Fruit fly (Drosophila melanogaster) whole organism, pupa: ENCODE data around the gene CG34376.
A peak's percentile ranks its signal among the peaks of the same experiment; 100 is the strongest.

Experiments
- CG10348 ChIP-seq: fragments of 200-800 bp; sonication (Bioruptor generic); IDR thresholded peaks from 2 replicates; pipeline ENCODE4 v1.3.6; 2022; ENCODE audit warnings: missing biosample characterization, missing genetic modification characterization
- CG12605 ChIP-seq: fragments of 200-800 bp; sonication (Bioruptor generic); IDR thresholded peaks from 2 replicates; pipeline ENCODE4 v1.3.6; 2022; ENCODE audit warnings: missing biosample characterization, missing genetic modification characterization
- CG14655 ChIP-seq: fragments of 200-800 bp; sonication (Bioruptor generic); optimal IDR thresholded peaks from 3 replicates; lab custom pipeline; 2017; ENCODE audit warnings: mild to moderate bottlenecking, missing biosample characterization, missing genetic modification reagents, missing genetic modification characterization
- CG15710 ChIP-seq: fragments of 200-800 bp; sonication (Bioruptor generic); optimal IDR thresholded peaks from 2 replicates; lab custom pipeline; 2018; ENCODE audit warnings: missing biosample characterization, mild to moderate bottlenecking, missing genetic modification characterization, moderate library complexity
- CG17806 ChIP-seq: fragments of 200-800 bp; sonication (Bioruptor generic); optimal IDR thresholded peaks from 2 replicates; lab custom pipeline; 2018; ENCODE audit warnings: missing biosample characterization, mild to moderate bottlenecking, missing genetic modification characterization, moderate library complexity
- CG4496 ChIP-seq: fragments of 200-800 bp; sonication (Bioruptor generic); IDR thresholded peaks from 3 replicates; pipeline ENCODE4 v1.3.6; 2022; ENCODE audit warnings: missing biosample characterization, missing genetic modification characterization
- CG8159 ChIP-seq: fragments of 200-800 bp; sonication (Bioruptor generic); optimal IDR thresholded peaks from 3 replicates; lab custom pipeline; 2018; ENCODE audit warnings: missing biosample characterization, mild to moderate bottlenecking, missing genetic modification characterization, moderate library complexity
- CG9948 ChIP-seq: fragments of 200-800 bp; sonication (Bioruptor generic); optimal IDR thresholded peaks from 2 replicates; lab custom pipeline; 2018; ENCODE audit warnings: missing biosample characterization, mild to moderate bottlenecking, missing genetic modification characterization, moderate library complexity
- D1 ChIP-seq: fragments of 200-800 bp; sonication (Bioruptor generic); optimal IDR thresholded peaks from 2 replicates; lab custom pipeline; 2018; ENCODE audit warnings: missing biosample characterization, mild to moderate bottlenecking, missing genetic modification characterization, moderate library complexity
- EcR ChIP-seq: fragments of 200-800 bp; sonication (Bioruptor generic); optimal IDR thresholded peaks from 3 replicates; lab custom pipeline; 2019; ENCODE audit warnings: missing biosample characterization, missing genetic modification characterization, mild to moderate bottlenecking, moderate library complexity, missing genetic modification reagents
- Ets98B ChIP-seq: fragments of 200-800 bp; sonication (Bioruptor generic); IDR thresholded peaks from 2 replicates; pipeline ENCODE4 v1.3.6; 2022; ENCODE audit warnings: missing biosample characterization, missing genetic modification characterization
- Pif1A ChIP-seq: fragments of 200-800 bp; sonication (Bioruptor generic); optimal IDR thresholded peaks from 3 replicates; lab custom pipeline; 2016; ENCODE audit warnings: missing biosample characterization, missing genetic modification characterization
- Pif1B ChIP-seq: fragments of 200-800 bp; sonication (Bioruptor generic); optimal IDR thresholded peaks from 3 replicates; lab custom pipeline; 2016; ENCODE audit warnings: missing biosample characterization, missing genetic modification characterization
- Snoo ChIP-seq: fragments of 200-800 bp; sonication (Bioruptor generic); optimal IDR thresholded peaks from 3 replicates; lab custom pipeline; 2017; ENCODE audit warnings: missing biosample characterization, mild to moderate bottlenecking, missing genetic modification characterization, inconsistent platforms
- gl ChIP-seq: fragments of 200-800 bp; sonication (Bioruptor generic); optimal IDR thresholded peaks from 2 replicates; lab custom pipeline; 2018; ENCODE audit warnings: missing biosample characterization, mild to moderate bottlenecking, missing genetic modification characterization
- rn ChIP-seq: fragments of 200-800 bp; sonication (Bioruptor generic); IDR thresholded peaks from 2 replicates; pipeline ENCODE4 v1.3.6; 2022; ENCODE audit warnings: missing biosample characterization, missing genetic modification characterization

Gene CG34376

dm6 chr3R:22492767-22493166 lies 44.9 kb downstream of the CG34376 start, which contains the start of gene tHMG2:
Gene tHMG2, plus strand, starts transcription at chr3R:22492953.
- TF ChIP-seq CG4496 (GFP tag; lab: Robert Waterston, UW) (no peak), CG9948 (no peak), EcR (GFP tag; lab: Kevin White, UChicago) (no peak), gl (tag; lab: Kevin White, UChicago) (no peak), Pif1B (GFP tag; lab: Kevin White, UChicago) (no peak), CG8159 (no peak), CG12605 (GFP tag; lab: Robert Waterston, UW) (no peak), Pif1A (GFP tag; lab: Kevin White, UChicago) (no peak), Snoo (tag; lab: Kevin White, UChicago) (no peak), Ets98B (GFP tag; lab: Robert Waterston, UW) (no peak), D1 (tag; lab: Kevin White, UChicago) (no peak), rn (no peak), CG15710 (tag; lab: Kevin White, UChicago) (no peak), CG14655 (GFP tag; lab: Kevin White, UChicago) (no peak)

DNA sequence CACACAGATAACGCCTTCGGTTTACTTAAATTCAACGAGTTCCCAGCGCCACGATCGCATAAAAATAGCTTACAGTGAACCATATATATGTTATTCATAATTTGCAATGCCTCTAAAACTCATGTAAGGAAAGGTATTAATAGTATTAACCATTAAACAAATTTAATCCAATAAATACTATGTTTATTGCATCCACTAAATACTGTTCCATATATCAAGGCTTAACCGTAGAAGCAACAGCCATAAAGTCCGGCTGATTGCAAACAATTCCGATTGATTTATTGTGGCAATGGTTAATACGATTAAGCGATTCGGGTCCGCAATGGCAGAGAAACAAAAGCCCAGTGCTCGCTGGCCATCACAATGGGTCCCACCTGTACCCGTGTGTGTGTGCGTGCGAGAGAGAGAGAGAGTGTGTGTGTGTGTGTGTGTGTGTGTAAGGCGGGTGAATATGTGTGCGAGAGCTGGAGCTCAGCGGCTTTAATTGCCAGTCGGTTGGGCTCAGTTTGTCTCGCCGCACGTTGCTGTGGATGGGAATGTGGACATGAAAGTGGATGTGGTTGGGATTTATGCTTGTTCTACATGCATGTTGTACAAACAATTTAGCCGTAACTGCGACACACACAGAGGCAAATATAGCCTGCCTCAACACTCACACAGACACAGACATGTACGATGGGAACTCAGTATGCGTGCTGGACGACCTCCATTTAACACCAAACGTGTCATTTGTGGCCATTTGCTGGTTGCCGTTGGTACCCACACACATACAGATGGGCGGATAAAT lies 46.8 kb downstream of the CG34376 start:
- TF ChIP-seq CG8159 (peak; percentile 52), CG14655 (GFP tag; lab: Kevin White, UChicago) (peak; percentile 82), Snoo (tag; lab: Kevin White, UChicago) (peak; percentile 9), D1 (tag; lab: Kevin White, UChicago) (peak; percentile 70), CG10348 (GFP tag; lab: Robert Waterston, UW) (no peak), CG17806 (tag; lab: Kevin White, UChicago) (no peak), CG15710 (tag; lab: Kevin White, UChicago) (peak; percentile 21), gl (tag; lab: Kevin White, UChicago) (peak; percentile 46)

- TF ChIP-seq Snoo (tag; lab: Kevin White, UChicago) (no peak), CG15710 (tag; lab: Kevin White, UChicago) (no peak), CG17806 (tag; lab: Kevin White, UChicago) (no peak), CG12605 (GFP tag; lab: Robert Waterston, UW) (0 out of 2 replicates have a peak, but pooled peaks have one; percentile 9)
Observed at dm6 chr3R:22497025-22497424, 49.1 kb downstream of the CG34376 start, which contains the start of gene Octbeta1R. Gene Octbeta1R, plus strand, starts transcription at chr3R:22497215.

DNA sequence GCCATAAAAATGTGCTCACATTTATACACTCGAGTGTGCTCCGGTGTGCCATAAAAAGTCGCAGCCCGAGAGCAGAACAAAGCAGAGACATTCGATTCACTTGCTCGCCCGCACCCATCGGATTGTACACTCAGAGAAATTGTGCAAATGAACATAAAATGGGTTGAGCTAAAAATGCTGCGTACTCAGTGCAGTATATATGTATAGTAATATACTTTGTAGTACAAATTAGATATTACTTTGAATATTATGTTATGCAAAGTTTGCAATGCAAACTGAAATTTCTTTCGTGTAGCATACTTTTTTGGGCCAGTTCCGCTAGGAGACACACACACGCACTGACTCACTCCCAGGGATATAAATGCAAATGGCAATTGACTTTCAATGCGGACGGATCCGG lies 55.7 kb downstream of the CG34376 start:
- TF ChIP-seq CG8159 (peak; percentile 2), CG14655 (GFP tag; lab: Kevin White, UChicago) (no peak)
